Worm (Caenorhabditis elegans) whole organism, L4 larva: Measurements from ENCODE around the gene C04E6.8.

ENCODE experiments used
- D1046.2 ChIP-seq: fragments of 200-800 bp; sonication (Bioruptor generic); IDR thresholded peaks from 2 replicates; pipeline ENCODE4 v1.3.6; 2022; ENCODE audit warnings: missing genetic modification characterization, missing compliant biosample characterization
- F37D6.2 ChIP-seq: sonication (generic microtip); optimal IDR thresholded peaks from 2 replicates; lab custom pipeline; 2016; ENCODE audit warnings: mild to moderate bottlenecking, missing genetic modification characterization, missing compliant biosample characterization
- R02D3.7 ChIP-seq: fragments of 150-350 bp; sonication (generic microtip); optimal IDR thresholded peaks from 3 replicates; lab custom pipeline; 2014; ENCODE audit warnings: missing biosample characterization, missing genetic modification characterization
- T20F7.1 ChIP-seq: fragments of 200-800 bp; sonication (Bioruptor generic); optimal IDR thresholded peaks from 2 replicates; lab custom pipeline; 2018; ENCODE audit warnings: mild to moderate bottlenecking, missing genetic modification characterization, missing compliant biosample characterization
- Y48G9A.11 ChIP-seq: fragments of 200-800 bp; sonication (Bioruptor generic); IDR thresholded peaks from 2 replicates; pipeline ENCODE4 v1.3.6; 2022; ENCODE audit warnings: missing genetic modification reagents, missing genetic modification characterization, missing compliant biosample characterization
- Y5F2A.4 ChIP-seq: fragments of 200-800 bp; sonication (Bioruptor generic); optimal IDR thresholded peaks from 2 replicates; lab custom pipeline; 2018; ENCODE audit warnings: mild to moderate bottlenecking, missing genetic modification characterization, missing compliant biosample characterization
- ZK546.5 ChIP-seq, 2 experiments: sonication (generic microtip); optimal IDR thresholded peaks; 2 replicates each; lab custom pipeline; 2017; ENCODE audit warnings: missing biosample characterization in 2 of 2, missing genetic modification characterization in 2 of 2
- aha-1 ChIP-seq: fragments of 150-350 bp; peaks from one replicate; lab custom pipeline; 2014; ENCODE audit warnings: missing biosample characterization, missing genetic modification characterization
- ceh-20 ChIP-seq: fragments of 200-800 bp; sonication (Bioruptor generic); IDR thresholded peaks from 2 replicates; pipeline ENCODE4 v1.3.6; 2022; ENCODE audit warnings: missing genetic modification reagents, missing genetic modification characterization, missing compliant biosample characterization
- ceh-32 ChIP-seq: sonication (generic microtip); optimal IDR thresholded peaks from 2 replicates; lab custom pipeline; 2016; ENCODE audit warnings: mild to moderate bottlenecking, missing genetic modification characterization, missing compliant biosample characterization; ENCODE audit not compliant: poor library complexity
- ceh-44 ChIP-seq: fragments of 200-800 bp; sonication (Bioruptor generic); IDR thresholded peaks from 2 replicates; pipeline ENCODE4 v1.3.6; 2022; ENCODE audit warnings: missing genetic modification reagents, missing genetic modification characterization, missing compliant biosample characterization
- ceh-82 ChIP-seq: sonication (generic microtip); optimal IDR thresholded peaks from 2 replicates; lab custom pipeline; 2017; ENCODE audit warnings: missing biosample characterization, missing genetic modification characterization
- ctbp-1 ChIP-seq: fragments of 200-800 bp; sonication (Bioruptor generic); IDR thresholded peaks from 2 replicates; pipeline ENCODE4 v1.3.6; 2022; ENCODE audit warnings: missing genetic modification reagents, missing genetic modification characterization, missing compliant biosample characterization
- daf-12 ChIP-seq: fragments of 150-350 bp; optimal IDR thresholded peaks from 2 replicates; lab custom pipeline; 2014; ENCODE audit warnings: missing biosample characterization, missing genetic modification reagents, missing genetic modification characterization
- dpl-1 ChIP-seq: fragments of 150-350 bp; optimal IDR thresholded peaks from 2 replicates; lab custom pipeline; 2014; ENCODE audit warnings: missing biosample characterization, missing genetic modification reagents, missing genetic modification characterization
- duxl-1 ChIP-seq: sonication (generic microtip); optimal IDR thresholded peaks from 2 replicates; lab custom pipeline; 2016; ENCODE audit warnings: mild to moderate bottlenecking, missing genetic modification characterization, moderate library complexity, missing compliant biosample characterization; ENCODE audit not compliant: poor library complexity
- hlh-11 ChIP-seq: fragments of 200-800 bp; sonication (Bioruptor generic); optimal IDR thresholded peaks from 2 replicates; lab custom pipeline; 2018; ENCODE audit warnings: mild to moderate bottlenecking, missing genetic modification characterization, missing compliant biosample characterization
- hlh-30 ChIP-seq: sonication (generic microtip); optimal IDR thresholded peaks from 2 replicates; lab custom pipeline; 2017; ENCODE audit warnings: antibody characterized with exemption, mild to moderate bottlenecking, missing genetic modification characterization, missing compliant biosample characterization; ENCODE audit not compliant: insufficient read depth
- jun-1 ChIP-seq: fragments of 150-350 bp; optimal IDR thresholded peaks from 2 replicates; lab custom pipeline; 2014; ENCODE audit warnings: missing biosample characterization, missing genetic modification reagents, missing genetic modification characterization
- lsy-2 ChIP-seq, 2 experiments: fragments of 150-350 bp in 1 of 2; sonication (generic microtip) in 1 of 2; optimal IDR thresholded peaks; 2 replicates each; lab custom pipeline; 2014 to 2017; ENCODE audit warnings: missing biosample characterization in 2 of 2, missing genetic modification characterization in 2 of 2
- madf-9 ChIP-seq: fragments of 200-800 bp; sonication (Bioruptor generic); conservative IDR thresholded peaks from 2 replicates; pipeline ENCODE4 v1.3.6; 2022; ENCODE audit warnings: missing genetic modification reagents, missing genetic modification characterization, missing compliant biosample characterization
- mdt-29 ChIP-seq: fragments of 200-800 bp; sonication (Bioruptor generic); IDR thresholded peaks from 2 replicates; pipeline ENCODE4 v1.3.6; 2022; ENCODE audit warnings: missing genetic modification reagents, missing genetic modification characterization, missing compliant biosample characterization
- mxl-2 ChIP-seq: fragments of 200-800 bp; sonication (Bioruptor generic); conservative IDR thresholded peaks from 2 replicates; pipeline ENCODE4 v1.3.6; 2022; ENCODE audit warnings: missing genetic modification reagents, missing genetic modification characterization, missing compliant biosample characterization
- nhr-76 ChIP-seq: fragments of 150-350 bp; optimal IDR thresholded peaks from 2 replicates; lab custom pipeline; 2014; ENCODE audit warnings: missing biosample characterization, missing genetic modification characterization
- pqm-1 ChIP-seq: sonication (generic microtip); optimal IDR thresholded peaks from 2 replicates; lab custom pipeline; 2017; ENCODE audit warnings: missing biosample characterization, missing genetic modification characterization
- tag-97 ChIP-seq: fragments of 200-800 bp; sonication (Bioruptor generic); IDR thresholded peaks from 2 replicates; pipeline ENCODE4 v1.3.6; 2022; ENCODE audit warnings: missing genetic modification characterization, missing compliant biosample characterization
- unc-130 ChIP-seq: sonication (generic microtip); optimal IDR thresholded peaks from 2 replicates; lab custom pipeline; 2016; ENCODE audit warnings: missing genetic modification reagents, missing genetic modification characterization, missing compliant biosample characterization
- unc-39 ChIP-seq: sonication (generic microtip); optimal IDR thresholded peaks from 2 replicates; lab custom pipeline; 2017; ENCODE audit warnings: missing biosample characterization, missing genetic modification characterization
- unc-62 ChIP-seq, 3 experiments: fragments of 150-350 bp in 1 of 3; sonication (generic microtip); optimal IDR thresholded peaks in 2 of 3; peaks in 1 of 3; 1 replicate in 1 of 3; 2 replicates in 2 of 3; lab custom pipeline; 2014 to 2017; ENCODE audit warnings: missing biosample characterization in 3 of 3, missing genetic modification characterization in 3 of 3, missing genetic modification reagents in 3 of 3, missing genotype in 1 of 3

C04E6.8 gene

ce11 chrV:5895021-5895420, 11.4 kb upstream of the C04E6.8 start, which contains the start of gene grd-9:
Gene grd-9, plus strand, starts transcription at chrV:5895321.
- no peak for TF ChIP-seq ZK546.5 (tag; optimal IDR thresholded peaks at IDR 0.05; lab: Kevin White, UChicago)

- TF ChIP-seq T20F7.1 (GFP tag; lab: Kevin White, UChicago) (no peak), F37D6.2 (tag; lab: Kevin White, UChicago) (no peak), unc-130 (GFP tag; lab: Kevin White, UChicago) (no peak), ceh-44 (GFP tag; lab: Robert Waterston, UW) (no peak), lsy-2 (tag; optimal IDR thresholded peaks at IDR 0.05; lab: Kevin White, UChicago) (no peak), R02D3.7 (tag; lab: Kevin White, UChicago) (no peak), Y48G9A.11 (GFP tag; lab: Robert Waterston, UW) (no peak), Y5F2A.4 (GFP tag; lab: Kevin White, UChicago) (no peak)
- TF ChIP-seq, all 104 proteins: peak for 0
Measured at ce11 chrV:5893015-5893414, 9.4 kb upstream of the C04E6.8 start, which contains the start of gene C04E6.7. Gene C04E6.7, plus strand, starts transcription at chrV:5893315.

DNA sequence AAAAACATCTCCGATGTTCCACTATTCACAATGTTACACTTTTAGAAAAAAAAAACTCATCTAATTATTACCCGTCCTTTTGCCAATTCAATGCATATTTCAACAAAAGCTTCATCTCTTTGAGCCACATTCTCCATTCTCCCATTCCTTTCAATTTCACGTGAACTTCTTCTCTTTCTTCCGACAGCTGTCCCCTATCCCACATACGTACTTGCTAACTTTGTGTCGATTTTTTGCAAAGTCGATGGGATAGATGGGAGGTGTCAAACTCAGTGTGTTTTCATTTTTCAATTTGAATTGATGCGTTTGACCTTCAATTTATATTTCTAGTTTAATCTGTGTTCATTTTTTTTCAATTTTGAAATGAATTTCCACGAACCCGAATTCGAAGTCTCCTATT, 7.6 kb upstream of the C04E6.8 start:
- TF ChIP-seq aha-1 (tag; lab: Kevin White, UChicago), result peak; percentile 90
- peak in 1 of 2 experiments; percentile 17 for TF ChIP-seq unc-62 (GFP tag; optimal IDR thresholded peaks at IDR 0.05 in 1 of 2; lab: Kevin White, UChicago)
- no peak for TF ChIP-seq unc-62 (tag; optimal IDR thresholded peaks at IDR 0.05; lab: Kevin White, UChicago)
- TF ChIP-seq duxl-1 (tag; lab: Kevin White, UChicago), result no peak

- TF ChIP-seq unc-62 (GFP tag; optimal IDR thresholded peaks at IDR 0.05 in 1 of 2; lab: Kevin White, UChicago), result peak in 1 of 2 experiments; percentile 25
- TF ChIP-seq unc-62 (tag; optimal IDR thresholded peaks at IDR 0.05; lab: Kevin White, UChicago), result no peak
- TF ChIP-seq duxl-1 (tag; lab: Kevin White, UChicago), result no peak
- peak; percentile 45; the same call in 1 of the 2 replicates for TF ChIP-seq ceh-20
Measured at ce11 chrV:5888820-5889219, 5.2 kb upstream of the C04E6.8 start.

ce11 chrV:5882429-5882828, 1.2 kb downstream of the C04E6.8 start:
- peak; percentile 2 for TF ChIP-seq pqm-1 (tag; lab: Kevin White, UChicago)
- TF ChIP-seq ceh-32 (tag; lab: Kevin White, UChicago), result no peak

ce11 chrV:5880064-5880463, 3.6 kb downstream of the C04E6.8 start, which contains the start of gene C02G6.3:
Gene C02G6.3, plus strand, starts transcription at chrV:5880364.
- TF ChIP-seq pqm-1 (tag; lab: Kevin White, UChicago), result no peak
- no peak for TF ChIP-seq madf-9 (GFP tag; lab: Robert Waterston, UW)
- no peak for TF ChIP-seq dpl-1
- no peak for TF ChIP-seq unc-39 (tag; lab: Kevin White, UChicago)
- no peak for TF ChIP-seq tag-97 (GFP tag; lab: Robert Waterston, UW)
- TF ChIP-seq D1046.2 (GFP tag; lab: Robert Waterston, UW), result no peak
- no peak for TF ChIP-seq mxl-2
- TF ChIP-seq jun-1 (tag; lab: Kevin White, UChicago), result no peak
- TF ChIP-seq ctbp-1 (GFP tag; lab: Robert Waterston, UW), result no peak
- no peak for TF ChIP-seq mdt-29 (GFP tag; lab: Robert Waterston, UW)
- no peak for TF ChIP-seq ceh-82
- TF ChIP-seq daf-12 (tag; lab: Kevin White, UChicago), result no peak
- no peak for TF ChIP-seq hlh-30
- TF ChIP-seq hlh-11, result no peak
- no peak for TF ChIP-seq nhr-76
